Worm (Caenorhabditis elegans): ENCODE data around the gene xtr-1.

- TF ChIP-seq fkh-10 (GFP tag; optimal IDR thresholded peaks at IDR 0.05), result no peak
- no peak for TF ChIP-seq hlh-30 (tag; optimal IDR thresholded peaks at IDR 0.05; ENCODE audit: insufficient read depth)
- TF ChIP-seq pha-2 (tag; optimal IDR thresholded peaks at IDR 0.05), result no peak
- no peak for TF ChIP-seq K09A11.1 (tag; optimal IDR thresholded peaks at IDR 0.05; ENCODE audit: insufficient read depth)
- no peak for TF ChIP-seq gmeb-2 (tag; optimal IDR thresholded peaks at IDR 0.05)
- no peak for TF ChIP-seq ceh-31 (tag; optimal IDR thresholded peaks at IDR 0.05)
- no peak for TF ChIP-seq K02D7.2 (tag; optimal IDR thresholded peaks at IDR 0.05)
- TF ChIP-seq dve-1 (tag; optimal IDR thresholded peaks at IDR 0.05), result no peak
- no peak for TF ChIP-seq pqm-1 (tag; optimal IDR thresholded peaks at IDR 0.05)
- no peak for TF ChIP-seq ceh-34 (tag; optimal IDR thresholded peaks at IDR 0.05)
- no peak for TF ChIP-seq sox-4 (tag; optimal IDR thresholded peaks at IDR 0.05)
- no peak for TF ChIP-seq pha-4 (tag; optimal IDR thresholded peaks at IDR 0.05)
Measured at ce11 chrX:11806175-11806853, 46.3 kb upstream of the xtr-1 start.
